Fruit fly (Drosophila melanogaster) whole organism, prepupa: ENCODE measurements around the gene CG8944.
A peak's percentile ranks its signal among the peaks of the same experiment; 100 is the strongest.

Experiments
- Blimp-1 ChIP-seq: fragments of 200-800 bp; sonication (Bioruptor generic); optimal IDR thresholded peaks from 3 replicates; lab custom pipeline; 2017; ENCODE audit warnings: missing biosample characterization, missing genetic modification characterization, mild to moderate bottlenecking, moderate library complexity, missing genetic modification reagents
- CG11294 ChIP-seq: fragments of 200-800 bp; sonication (Bioruptor generic); IDR thresholded peaks from 2 replicates; pipeline ENCODE4 v1.3.6; 2022; ENCODE audit warnings: missing biosample characterization, missing genetic modification characterization
- CG11762 ChIP-seq: fragments of 200-800 bp; sonication (Bioruptor generic); optimal IDR thresholded peaks from 3 replicates; lab custom pipeline; 2016; ENCODE audit warnings: missing biosample characterization, missing genetic modification characterization; ENCODE audit not compliant: insufficient read depth
- CG15336 ChIP-seq: fragments of 200-800 bp; sonication (Bioruptor generic); IDR thresholded peaks from 2 replicates; pipeline ENCODE4 v1.3.6; 2022; ENCODE audit warnings: missing biosample characterization, missing genetic modification characterization
- CG16779 ChIP-seq: fragments of 200-800 bp; sonication (Bioruptor generic); optimal IDR thresholded peaks from 3 replicates; lab custom pipeline; 2017; ENCODE audit warnings: missing biosample characterization, mild to moderate bottlenecking, missing genetic modification characterization
- CG31627 ChIP-seq: fragments of 200-800 bp; sonication (Bioruptor generic); optimal IDR thresholded peaks from 3 replicates; lab custom pipeline; 2016; ENCODE audit warnings: missing biosample characterization, missing genetic modification characterization
- CG32006 ChIP-seq: fragments of 200-800 bp; sonication (Bioruptor generic); optimal IDR thresholded peaks from 3 replicates; lab custom pipeline; 2017; ENCODE audit warnings: missing biosample characterization, mild to moderate bottlenecking, missing genetic modification characterization
- CG34406 ChIP-seq: fragments of 200-800 bp; sonication (Bioruptor generic); optimal IDR thresholded peaks from 3 replicates; lab custom pipeline; 2016; ENCODE audit warnings: missing biosample characterization, missing genetic modification characterization
- CG4318 ChIP-seq: fragments of 200-800 bp; sonication (Bioruptor generic); optimal IDR thresholded peaks from 3 replicates; lab custom pipeline; 2017; ENCODE audit warnings: missing biosample characterization, mild to moderate bottlenecking, missing genetic modification characterization
- CG6163 ChIP-seq: fragments of 200-800 bp; sonication (Bioruptor generic); IDR thresholded peaks from 3 replicates; pipeline ENCODE4 v1.3.6; 2022; ENCODE audit warnings: missing biosample characterization, missing genetic modification characterization
- CG6276 ChIP-seq: fragments of 200-800 bp; sonication (Bioruptor generic); optimal IDR thresholded peaks from 2 replicates; lab custom pipeline; 2017; ENCODE audit warnings: missing biosample characterization, mild to moderate bottlenecking, missing genetic modification characterization
- CG6808 ChIP-seq: fragments of 200-800 bp; sonication (Bioruptor generic); optimal IDR thresholded peaks from 3 replicates; lab custom pipeline; 2017; ENCODE audit warnings: missing biosample characterization, missing genetic modification characterization, mild to moderate bottlenecking, moderate library complexity, missing genetic modification reagents
- CG7368 ChIP-seq: fragments of 200-800 bp; sonication (Bioruptor generic); optimal IDR thresholded peaks from 3 replicates; lab custom pipeline; 2016; ENCODE audit warnings: missing biosample characterization, missing genetic modification characterization
- CG8119 ChIP-seq: fragments of 200-800 bp; sonication (Bioruptor generic); IDR thresholded peaks from 3 replicates; pipeline ENCODE4 v1.3.6; 2022; ENCODE audit warnings: missing biosample characterization, missing genetic modification characterization
- CG8319 ChIP-seq: fragments of 200-800 bp; sonication (Bioruptor generic); optimal IDR thresholded peaks from 3 replicates; lab custom pipeline; 2016; ENCODE audit warnings: missing biosample characterization, missing genetic modification characterization
- CG9139 ChIP-seq: fragments of 200-800 bp; sonication (Bioruptor generic); optimal IDR thresholded peaks from 3 replicates; lab custom pipeline; 2017; ENCODE audit warnings: missing biosample characterization, mild to moderate bottlenecking, missing genetic modification characterization
- Eip75B ChIP-seq: fragments of 200-800 bp; sonication (Bioruptor generic); optimal IDR thresholded peaks from 3 replicates; lab custom pipeline; 2016; ENCODE audit warnings: missing biosample characterization, missing genetic modification characterization
- Eip78C ChIP-seq: fragments of 200-800 bp; sonication (Bioruptor generic); peaks from one replicate; lab custom pipeline; 2016; ENCODE audit warnings: missing biosample characterization, missing genetic modification characterization
- Eip93F ChIP-seq: fragments of 200-800 bp; sonication (Bioruptor generic); optimal IDR thresholded peaks from 2 replicates; lab custom pipeline; 2016; ENCODE audit warnings: missing biosample characterization, mild to moderate bottlenecking, missing genetic modification characterization
- Ets21C ChIP-seq: fragments of 200-800 bp; sonication (Bioruptor generic); optimal IDR thresholded peaks from 3 replicates; lab custom pipeline; 2016; ENCODE audit warnings: missing biosample characterization, missing genetic modification characterization
- Ets96B ChIP-seq: fragments of 200-800 bp; optimal IDR thresholded peaks from 2 replicates; lab custom pipeline; 2019; ENCODE audit warnings: missing biosample characterization, mild to moderate bottlenecking, missing genetic modification characterization, moderate library complexity
- Gug ChIP-seq: fragments of 200-800 bp; sonication (Bioruptor generic); IDR thresholded peaks from 2 replicates; pipeline ENCODE4 v1.3.6; 2022; ENCODE audit warnings: missing biosample characterization, missing genetic modification characterization
- Hr38 ChIP-seq: sonication (Bioruptor generic); optimal IDR thresholded peaks from 2 replicates; lab custom pipeline; 2016; ENCODE audit warnings: missing biosample characterization, missing genetic modification characterization
- Hr39 ChIP-seq: fragments of 200-800 bp; sonication (Bioruptor generic); optimal IDR thresholded peaks from 2 replicates; lab custom pipeline; 2016; ENCODE audit warnings: missing biosample characterization, missing genetic modification characterization
- Hr4 ChIP-seq: fragments of 200-800 bp; sonication (Bioruptor generic); optimal IDR thresholded peaks from 3 replicates; lab custom pipeline; 2016; ENCODE audit warnings: missing biosample characterization, missing genetic modification characterization
- Lpt ChIP-seq: fragments of 200-800 bp; sonication (Bioruptor generic); optimal IDR thresholded peaks from 3 replicates; lab custom pipeline; 2016; ENCODE audit warnings: missing biosample characterization, missing genetic modification characterization
- Met ChIP-seq: fragments of 200-800 bp; sonication (Bioruptor generic); optimal IDR thresholded peaks from 3 replicates; lab custom pipeline; 2016; ENCODE audit warnings: missing biosample characterization, missing genetic modification characterization
- OdsH ChIP-seq: fragments of 200-800 bp; sonication (Bioruptor generic); optimal IDR thresholded peaks from 3 replicates; lab custom pipeline; 2016; ENCODE audit warnings: missing biosample characterization, missing genetic modification characterization
- Smox ChIP-seq: fragments of 200-800 bp; sonication (Bioruptor generic); optimal IDR thresholded peaks from 3 replicates; lab custom pipeline; 2016; ENCODE audit warnings: missing biosample characterization, missing genetic modification characterization
- Sox102F ChIP-seq: fragments of 200-800 bp; sonication (Bioruptor generic); optimal IDR thresholded peaks from 2 replicates; lab custom pipeline; 2016; ENCODE audit warnings: missing biosample characterization, mild to moderate bottlenecking, missing genetic modification characterization
- Sox15 ChIP-seq: fragments of 200-800 bp; sonication (Bioruptor generic); optimal IDR thresholded peaks from 3 replicates; lab custom pipeline; 2016; ENCODE audit warnings: missing biosample characterization, missing genetic modification characterization
- achi ChIP-seq: fragments of 200-800 bp; sonication (Bioruptor generic); optimal IDR thresholded peaks from 3 replicates; lab custom pipeline; 2016; ENCODE audit warnings: missing biosample characterization, missing genetic modification characterization
- cyc ChIP-seq: fragments of 200-800 bp; sonication (Bioruptor generic); optimal IDR thresholded peaks from 3 replicates; lab custom pipeline; 2016; ENCODE audit warnings: missing biosample characterization, missing genetic modification characterization
- dsx ChIP-seq: fragments of 200-800 bp; optimal IDR thresholded peaks from 3 replicates; lab custom pipeline; 2019; ENCODE audit warnings: missing biosample characterization, mild to moderate bottlenecking, missing genetic modification characterization, moderate library complexity; ENCODE audit not compliant: poor library complexity, severe bottlenecking
- eg ChIP-seq: fragments of 200-800 bp; sonication (Bioruptor generic); IDR thresholded peaks from 3 replicates; pipeline ENCODE4 v1.3.6; 2022; ENCODE audit warnings: missing biosample characterization, missing genetic modification characterization
- esn ChIP-seq: fragments of 200-800 bp; sonication (Bioruptor generic); optimal IDR thresholded peaks from 2 replicates; lab custom pipeline; 2016; ENCODE audit warnings: missing biosample characterization, mild to moderate bottlenecking, missing genetic modification characterization, moderate library complexity
- fd59A ChIP-seq: fragments of 200-800 bp; sonication (Bioruptor generic); optimal IDR thresholded peaks from 2 replicates; lab custom pipeline; 2017; ENCODE audit warnings: missing biosample characterization, mild to moderate bottlenecking, missing genetic modification characterization, missing genetic modification reagents
- fd85E ChIP-seq: fragments of 200-800 bp; sonication (Bioruptor generic); optimal IDR thresholded peaks from 3 replicates; lab custom pipeline; 2016; ENCODE audit warnings: missing biosample characterization, missing genetic modification characterization
- fkh ChIP-seq: fragments of 200-800 bp; sonication (Bioruptor generic); optimal IDR thresholded peaks from 3 replicates; lab custom pipeline; 2017; ENCODE audit warnings: missing biosample characterization, mild to moderate bottlenecking, missing genetic modification characterization, moderate library complexity
- lz ChIP-seq: fragments of 200-800 bp; sonication (Bioruptor generic); optimal IDR thresholded peaks from 3 replicates; lab custom pipeline; 2016; ENCODE audit warnings: missing biosample characterization, missing genetic modification characterization
- net ChIP-seq: fragments of 200-800 bp; sonication (Bioruptor generic); optimal IDR thresholded peaks from 3 replicates; lab custom pipeline; 2016; ENCODE audit warnings: missing biosample characterization, missing genetic modification characterization
- salr ChIP-seq, 2 experiments: fragments of 200-800 bp; sonication (Bioruptor generic); optimal IDR thresholded peaks; 3 replicates each; lab custom pipeline; 2016 to 2018; ENCODE audit warnings: missing biosample characterization in 2 of 2, missing genetic modification characterization in 2 of 2, mild to moderate bottlenecking in 1 of 2
- spab ChIP-seq: fragments of 200-800 bp; sonication (Bioruptor generic); optimal IDR thresholded peaks from 2 replicates; lab custom pipeline; 2017; ENCODE audit warnings: missing biosample characterization, mild to moderate bottlenecking, missing genetic modification characterization, missing genetic modification reagents
- ss ChIP-seq, 2 experiments: fragments of 200-800 bp; sonication (Bioruptor generic); optimal IDR thresholded peaks; 2 replicates in 1 of 2; 3 replicates in 1 of 2; lab custom pipeline; 2017 to 2018; ENCODE audit warnings: mild to moderate bottlenecking in 2 of 2, missing biosample characterization in 2 of 2, missing genetic modification characterization in 2 of 2, moderate library complexity in 1 of 2
- svp ChIP-seq: fragments of 200-800 bp; sonication (Bioruptor generic); peaks from one replicate; lab custom pipeline; 2016; ENCODE audit warnings: missing biosample characterization, missing genetic modification characterization
- topi ChIP-seq: fragments of 200-800 bp; sonication (Bioruptor generic); optimal IDR thresholded peaks from 3 replicates; lab custom pipeline; 2016; ENCODE audit warnings: missing biosample characterization, missing genetic modification characterization

CG8944 gene

DNA sequence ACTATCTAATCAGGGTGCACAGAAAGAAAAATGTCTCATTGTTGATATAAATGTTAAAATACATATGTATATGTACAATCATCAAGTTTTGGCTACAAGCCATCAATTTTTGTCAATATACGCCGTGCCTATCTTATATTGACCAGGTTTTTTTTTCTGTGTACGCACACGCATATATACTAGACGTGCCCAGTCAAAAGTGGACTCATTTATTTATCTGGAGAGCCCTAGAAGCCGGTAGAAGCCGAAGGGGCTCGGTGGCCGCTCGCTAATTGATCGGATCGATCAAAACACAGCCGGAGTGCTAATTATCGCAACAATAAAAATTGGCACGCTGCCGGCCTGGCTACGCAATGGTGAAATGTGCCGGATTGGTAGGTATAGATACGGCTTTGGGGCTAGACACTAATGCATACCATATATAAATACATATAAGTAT lies 5.7 kb downstream of the CG8944 start (continued):
- TF ChIP-seq svp (GFP tag; lab: Kevin White, UChicago) (peak; percentile 87), Ets21C (peak; percentile 52), Eip93F (peak; percentile 46), CG15336 (GFP tag; lab: Robert Waterston, UW) (peak; percentile 57), Lpt (GFP tag; lab: Kevin White, UChicago) (peak; percentile 18), CG6276 (GFP tag; lab: Kevin White, UChicago) (no peak), CG34406 (GFP tag; lab: Kevin White, UChicago) (peak; percentile 36), Sox102F (GFP tag; lab: Kevin White, UChicago) (peak; percentile 56), Hr39 (peak; percentile 60), lz (peak; percentile 67), CG4318 (GFP tag; lab: Kevin White, UChicago) (no peak), CG11762 (GFP tag; lab: Kevin White, UChicago) (no peak), fd59A (GFP tag; lab: Kevin White, UChicago) (no peak), Sox15 (GFP tag; lab: Kevin White, UChicago) (no peak), CG6163 (GFP tag; lab: Robert Waterston, UW) (peak; percentile 69), Gug (GFP tag; lab: Robert Waterston, UW) (peak; percentile 52; the same call in 1 of the 2 replicates), Hr4 (GFP tag; lab: Kevin White, UChicago) (peak; percentile 50), Met (GFP tag; lab: Kevin White, UChicago) (peak; percentile 66), ss (GFP tag; optimal IDR thresholded peaks at IDR 0.05; lab: Kevin White, UChicago) (no peak), CG31627 (GFP tag; lab: Kevin White, UChicago) (peak; percentile 48), Eip78C (GFP tag; lab: Kevin White, UChicago) (peak; percentile 83), net (no peak), CG7368 (no peak), spab (GFP tag; lab: Kevin White, UChicago) (no peak), eg (GFP tag; lab: Robert Waterston, UW) (peak; percentile 78), fd85E (GFP tag; lab: Kevin White, UChicago) (no peak), CG6808 (GFP tag; lab: Kevin White, UChicago) (no peak), CG16779 (tag; lab: Kevin White, UChicago) (no peak), fkh (GFP tag; lab: Kevin White, UChicago) (peak; percentile 68), Blimp-1 (GFP tag; lab: Kevin White, UChicago) (no peak), CG32006 (peak; percentile 53)

- TF ChIP-seq lz: peak; percentile 50
- no peak for TF ChIP-seq Gug (GFP tag; lab: Robert Waterston, UW)
- peak; percentile 34; the same call in 1 of the 3 replicates for TF ChIP-seq eg (GFP tag; lab: Robert Waterston, UW)
- no peak for TF ChIP-seq CG11762 (GFP tag; lab: Kevin White, UChicago)
- TF ChIP-seq esn (GFP tag; lab: Kevin White, UChicago): peak; percentile 50
- no peak for TF ChIP-seq fd59A (GFP tag; lab: Kevin White, UChicago)
- TF ChIP-seq CG4318 (GFP tag; lab: Kevin White, UChicago): no peak
- no peak for TF ChIP-seq Hr38 (GFP tag; lab: Kevin White, UChicago)
- TF ChIP-seq ss (GFP tag; optimal IDR thresholded peaks at IDR 0.05; lab: Kevin White, UChicago): no peak
- TF ChIP-seq OdsH (GFP tag; lab: Kevin White, UChicago): peak; percentile 48
- no peak for TF ChIP-seq CG7368
- TF ChIP-seq CG8319 (GFP tag; lab: Kevin White, UChicago): no peak
- TF ChIP-seq dsx (GFP tag; lab: Kevin White, UChicago): no peak
- no peak for TF ChIP-seq CG9139 (GFP tag; lab: Kevin White, UChicago)
- TF ChIP-seq CG8119 (GFP tag; lab: Robert Waterston, UW): no peak
- peak; percentile 30 for TF ChIP-seq achi (GFP tag; lab: Kevin White, UChicago)
- peak; percentile 51 for TF ChIP-seq cyc (GFP tag; lab: Kevin White, UChicago)
- TF ChIP-seq Eip75B (GFP tag; lab: Kevin White, UChicago): peak; percentile 45
- no peak for TF ChIP-seq CG16779 (tag; lab: Kevin White, UChicago)
- TF ChIP-seq net: no peak
- TF ChIP-seq Hr39: peak; percentile 46
- peak; percentile 16 for TF ChIP-seq Smox (GFP tag; lab: Kevin White, UChicago)
- peak; percentile 65 for TF ChIP-seq svp (GFP tag; lab: Kevin White, UChicago)
- TF ChIP-seq Ets21C: peak; percentile 39
- TF ChIP-seq CG6276 (GFP tag; lab: Kevin White, UChicago): no peak
- peak; percentile 50 for TF ChIP-seq CG31627 (GFP tag; lab: Kevin White, UChicago)
- TF ChIP-seq CG32006: peak; percentile 39
- TF ChIP-seq Eip78C (GFP tag; lab: Kevin White, UChicago): peak; percentile 79
- no peak for TF ChIP-seq Sox102F (GFP tag; lab: Kevin White, UChicago)
- TF ChIP-seq salr (GFP tag; optimal IDR thresholded peaks at IDR 0.05; lab: Kevin White, UChicago): no peak
- peak; percentile 55 for TF ChIP-seq topi (GFP tag; lab: Kevin White, UChicago)
- TF ChIP-seq CG11294 (GFP tag; lab: Robert Waterston, UW): peak; percentile 22; the same call in 1 of the 2 replicates
- no peak for TF ChIP-seq Lpt (GFP tag; lab: Kevin White, UChicago)
- TF ChIP-seq Ets96B (tag; lab: Kevin White, UChicago): peak; percentile 33
Measured at dm6 chrX:15738890-15739550, 7.0 kb downstream of the CG8944 start, which contains the start of the genes CG11679 and CG8206. CG11679 (minus strand) TSS chrX:15738954. CG8206 (plus strand) TSS chrX:15739230.
